Worm (Caenorhabditis elegans): ENCODE data around the gene srd-64.

srd-64 gene

ce11 chrIII:1680996-1681395 lies 13.9 kb downstream of the srd-64 start (continued):
- TF ChIP-seq F44E2.7 (GFP tag; IDR thresholded peaks at IDR 0.05) (no peak), dpl-1 (GFP tag; optimal IDR thresholded peaks at IDR 0.05) (peak; percentile 38)

- TF ChIP-seq unc-62 (GFP tag; optimal IDR thresholded peaks at IDR 0.05 in 1 of 2): peak in 1 of 2 experiments; percentile 62
- no peak for TF ChIP-seq unc-62 (tag; optimal IDR thresholded peaks at IDR 0.05)
- TF ChIP-seq lim-7 (GFP tag; IDR thresholded peaks at IDR 0.05): no peak
- TF ChIP-seq cey-2 (tag; optimal IDR thresholded peaks at IDR 0.05; ENCODE audit: borderline replicate concordance, insufficient read depth): no peak
- TF ChIP-seq Y48G9A.11 (GFP tag; IDR thresholded peaks at IDR 0.05): no peak
- no peak for TF ChIP-seq lin-29 (GFP tag; IDR thresholded peaks at IDR 0.05)
Measured at ce11 chrIII:1680393-1680792, 14.5 kb downstream of the srd-64 start.

ce11 chrIII:1678671-1679070 lies 16.2 kb downstream of the srd-64 start:
- TF ChIP-seq ZK546.5 (tag; optimal IDR thresholded peaks at IDR 0.05) (no peak), unc-62 (GFP tag; optimal IDR thresholded peaks at IDR 0.05 in 1 of 2) (peak in 1 of 2 experiments; percentile 55), unc-62 (tag; optimal IDR thresholded peaks at IDR 0.05) (no peak)

- no peak for TF ChIP-seq zfp-3 (GFP tag; conservative IDR thresholded peaks at IDR 0.05)
- peak; percentile 1 for TF ChIP-seq nhr-6 (tag; optimal IDR thresholded peaks at IDR 0.05)
- no peak for TF ChIP-seq F49E8.2 (tag; optimal IDR thresholded peaks at IDR 0.05; ENCODE audit: borderline replicate concordance)
- peak; percentile 43 for TF ChIP-seq dve-1 (tag; optimal IDR thresholded peaks at IDR 0.05; ENCODE audit: insufficient read depth)
- TF ChIP-seq ceh-82 (tag; optimal IDR thresholded peaks at IDR 0.05): no peak
- no peak for TF ChIP-seq fkh-10 (GFP tag; optimal IDR thresholded peaks at IDR 0.05)
- no peak for TF ChIP-seq dpl-1 (GFP tag; optimal IDR thresholded peaks at IDR 0.05)
- TF ChIP-seq daf-16 (GFP tag; optimal IDR thresholded peaks at IDR 0.05): no peak
- TF ChIP-seq daf-16 (tag; optimal IDR thresholded peaks at IDR 0.05): peak; percentile 83
- TF ChIP-seq T20F7.1 (GFP tag; optimal IDR thresholded peaks at IDR 0.05): no peak
- TF ChIP-seq ces-1 (GFP tag; optimal IDR thresholded peaks at IDR 0.05): no peak
- TF ChIP-seq attf-4 (tag; optimal IDR thresholded peaks at IDR 0.05): no peak
- no peak for TF ChIP-seq Y48G9A.11 (GFP tag; IDR thresholded peaks at IDR 0.05)
- TF ChIP-seq ztf-11 (tag; optimal IDR thresholded peaks at IDR 0.05): no peak
- no peak for TF ChIP-seq nhr-76 (tag; optimal IDR thresholded peaks at IDR 0.05)
- TF ChIP-seq mep-1 (tag; optimal IDR thresholded peaks at IDR 0.05): no peak
- TF ChIP-seq Y5F2A.4 (GFP tag; optimal IDR thresholded peaks at IDR 0.05): no peak
- no peak for TF ChIP-seq gei-8 (GFP tag; optimal IDR thresholded peaks at IDR 0.05)
- TF ChIP-seq lin-1 (GFP tag; IDR thresholded peaks at IDR 0.05): no peak
- TF ChIP-seq ceh-28 (tag; optimal IDR thresholded peaks at IDR 0.05): no peak
- no peak for TF ChIP-seq daf-12 (tag; optimal IDR thresholded peaks at IDR 0.05)
- no peak for TF ChIP-seq aly-2 (tag; optimal IDR thresholded peaks at IDR 0.05)
- TF ChIP-seq D1046.2 (GFP tag; IDR thresholded peaks at IDR 0.05): no peak
- TF ChIP-seq ceh-20 (GFP tag; IDR thresholded peaks at IDR 0.05): no peak
- TF ChIP-seq unc-130 (GFP tag; optimal IDR thresholded peaks at IDR 0.05): no peak
- no peak for TF ChIP-seq unc-39 (tag; optimal IDR thresholded peaks at IDR 0.05)
- TF ChIP-seq ceh-44 (GFP tag; IDR thresholded peaks at IDR 0.05): no peak
- no peak for TF ChIP-seq nhr-237 (tag; optimal IDR thresholded peaks at IDR 0.05)
- no peak for TF ChIP-seq ceh-62 (tag; optimal IDR thresholded peaks at IDR 0.05)
- TF ChIP-seq hlh-30 (tag; optimal IDR thresholded peaks at IDR 0.05; ENCODE audit: insufficient read depth): peak; percentile 34
- TF ChIP-seq cey-2 (tag; optimal IDR thresholded peaks at IDR 0.05; ENCODE audit: borderline replicate concordance, insufficient read depth): no peak
- no peak for TF ChIP-seq zip-11 (GFP tag; IDR thresholded peaks at IDR 0.05)
- no peak for TF ChIP-seq nhr-10 (tag; optimal IDR thresholded peaks at IDR 0.05)
- TF ChIP-seq lim-7 (GFP tag; IDR thresholded peaks at IDR 0.05): no peak
- TF ChIP-seq pha-4 (GFP tag; IDR thresholded peaks at IDR 0.05): no peak
- TF ChIP-seq pha-4 (tag; optimal IDR thresholded peaks at IDR 0.05): no peak
- no peak for TF ChIP-seq madf-9 (GFP tag; conservative IDR thresholded peaks at IDR 0.05)
Measured at ce11 chrIII:1676588-1676987, 18.3 kb downstream of the srd-64 start, which contains the start of gene Y22D7AR.6. Gene Y22D7AR.6 (minus strand): TSS chrIII:1676721.

Data from whole organism, L4 larva.